Worm (Caenorhabditis elegans) whole organism, L4 larva: ENCODE measurements around the gene lron-10.

Source experiments
- F26F4.8 ChIP-seq: fragments of 200-800 bp; sonication (Bioruptor generic); conservative IDR thresholded peaks from 2 replicates; pipeline ENCODE4 v1.3.6; 2022; ENCODE audit warnings: missing genetic modification characterization, missing compliant biosample characterization
- F37D6.2 ChIP-seq: sonication (generic microtip); optimal IDR thresholded peaks from 2 replicates; lab custom pipeline; 2016; ENCODE audit warnings: mild to moderate bottlenecking, missing genetic modification characterization, missing compliant biosample characterization
- F44E2.7 ChIP-seq: fragments of 200-800 bp; sonication (Bioruptor generic); IDR thresholded peaks from 2 replicates; pipeline ENCODE4 v2.1.2; 2022; ENCODE audit warnings: missing genetic modification characterization, missing compliant biosample characterization
- T26A8.4 ChIP-seq: fragments of 200-800 bp; sonication (Bioruptor generic); IDR thresholded peaks from 2 replicates; pipeline ENCODE4 v1.3.6; 2022; ENCODE audit warnings: missing genetic modification characterization, missing compliant biosample characterization
- Y48G9A.11 ChIP-seq: fragments of 200-800 bp; sonication (Bioruptor generic); IDR thresholded peaks from 2 replicates; pipeline ENCODE4 v1.3.6; 2022; ENCODE audit warnings: missing genetic modification reagents, missing genetic modification characterization, missing compliant biosample characterization
- Y5F2A.4 ChIP-seq: fragments of 200-800 bp; sonication (Bioruptor generic); optimal IDR thresholded peaks from 2 replicates; lab custom pipeline; 2018; ENCODE audit warnings: mild to moderate bottlenecking, missing genetic modification characterization, missing compliant biosample characterization
- Y75B8A.6 ChIP-seq: fragments of 200-800 bp; sonication (Bioruptor generic); IDR thresholded peaks from 2 replicates; pipeline ENCODE4 v1.3.6; 2022; ENCODE audit warnings: missing genetic modification reagents, missing genetic modification characterization, missing compliant biosample characterization
- ZK337.2 ChIP-seq: fragments of 200-800 bp; sonication (Bioruptor generic); IDR thresholded peaks from 2 replicates; pipeline ENCODE4 v1.3.6; 2022; ENCODE audit warnings: missing genetic modification reagents, missing genetic modification characterization, missing compliant biosample characterization
- ZK546.5 ChIP-seq, 2 experiments: sonication (generic microtip); optimal IDR thresholded peaks; 2 replicates each; lab custom pipeline; 2017; ENCODE audit warnings: missing biosample characterization in 2 of 2, missing genetic modification characterization in 2 of 2
- aha-1 ChIP-seq: fragments of 150-350 bp; peaks from one replicate; lab custom pipeline; 2014; ENCODE audit warnings: missing biosample characterization, missing genetic modification characterization
- aly-2 ChIP-seq: sonication (generic microtip); optimal IDR thresholded peaks from 2 replicates; lab custom pipeline; 2018; ENCODE audit warnings: missing biosample characterization, missing genetic modification characterization
- arid-1 ChIP-seq: fragments of 200-800 bp; sonication (Bioruptor generic); conservative IDR thresholded peaks from 2 replicates; pipeline ENCODE4 v1.3.6; 2022; ENCODE audit warnings: missing genetic modification reagents, missing genetic modification characterization, missing compliant biosample characterization
- ceh-44 ChIP-seq: fragments of 200-800 bp; sonication (Bioruptor generic); IDR thresholded peaks from 2 replicates; pipeline ENCODE4 v1.3.6; 2022; ENCODE audit warnings: missing genetic modification reagents, missing genetic modification characterization, missing compliant biosample characterization
- ceh-62 ChIP-seq: sonication (generic microtip); optimal IDR thresholded peaks from 2 replicates; lab custom pipeline; 2017; ENCODE audit warnings: missing biosample characterization, missing genetic modification characterization
- ceh-82 ChIP-seq: sonication (generic microtip); optimal IDR thresholded peaks from 2 replicates; lab custom pipeline; 2017; ENCODE audit warnings: missing biosample characterization, missing genetic modification characterization
- ces-1 ChIP-seq: fragments of 150-350 bp; sonication (generic microtip); optimal IDR thresholded peaks from 4 replicates; lab custom pipeline; 2014; ENCODE audit warnings: missing biosample characterization, missing genetic modification reagents, missing genetic modification characterization
- dmd-9 ChIP-seq: fragments of 200-800 bp; sonication (Bioruptor generic); IDR thresholded peaks from 2 replicates; pipeline ENCODE4 v1.3.6; 2022; ENCODE audit warnings: missing genetic modification reagents, missing genetic modification characterization, missing compliant biosample characterization
- dpl-1 ChIP-seq: fragments of 150-350 bp; optimal IDR thresholded peaks from 2 replicates; lab custom pipeline; 2014; ENCODE audit warnings: missing biosample characterization, missing genetic modification reagents, missing genetic modification characterization
- duxl-1 ChIP-seq: sonication (generic microtip); optimal IDR thresholded peaks from 2 replicates; lab custom pipeline; 2016; ENCODE audit warnings: mild to moderate bottlenecking, missing genetic modification characterization, moderate library complexity, missing compliant biosample characterization; ENCODE audit not compliant: poor library complexity
- egl-43 ChIP-seq: fragments of 200-800 bp; sonication (Bioruptor generic); IDR thresholded peaks from 2 replicates; pipeline ENCODE4 v1.3.6; 2022; ENCODE audit warnings: missing genetic modification reagents, missing genetic modification characterization, missing compliant biosample characterization
- fos-1 ChIP-seq: fragments of 150-350 bp; optimal IDR thresholded peaks from 2 replicates; lab custom pipeline; 2014; ENCODE audit warnings: missing biosample characterization, missing genetic modification characterization
- hif-1 ChIP-seq, 2 experiments: sonication (generic microtip); optimal IDR thresholded peaks; 2 replicates each; lab custom pipeline; 2016 to 2017; ENCODE audit warnings: missing compliant biosample characterization in 2 of 2, missing genetic modification characterization in 2 of 2, missing genetic modification reagents in 2 of 2, missing genotype in 2 of 2, mild to moderate bottlenecking in 1 of 2
- hlh-11 ChIP-seq: fragments of 200-800 bp; sonication (Bioruptor generic); optimal IDR thresholded peaks from 2 replicates; lab custom pipeline; 2018; ENCODE audit warnings: mild to moderate bottlenecking, missing genetic modification characterization, missing compliant biosample characterization
- hmg-1.1 ChIP-seq: fragments of 200-800 bp; sonication (Bioruptor generic); IDR thresholded peaks from 2 replicates; pipeline ENCODE4 v1.3.6; 2022; ENCODE audit warnings: missing genetic modification reagents, missing genetic modification characterization, missing compliant biosample characterization
- lin-15B ChIP-seq: fragments of 150-350 bp; sonication (generic microtip); optimal IDR thresholded peaks from 3 replicates; lab custom pipeline; 2014; ENCODE audit warnings: missing biosample characterization, missing genetic modification characterization
- lin-29 ChIP-seq: fragments of 200-800 bp; sonication (Bioruptor generic); IDR thresholded peaks from 2 replicates; pipeline ENCODE4 v1.3.6; 2022; ENCODE audit warnings: missing genetic modification reagents, missing genetic modification characterization, missing compliant biosample characterization
- lin-38 ChIP-seq: fragments of 200-800 bp; sonication (Bioruptor generic); IDR thresholded peaks from 2 replicates; pipeline ENCODE4 v1.3.6; 2022; ENCODE audit warnings: missing genetic modification reagents, missing genetic modification characterization, missing compliant biosample characterization
- lin-39 ChIP-seq: fragments of 150-350 bp; optimal IDR thresholded peaks from 2 replicates; lab custom pipeline; 2014; ENCODE audit warnings: missing biosample characterization, missing genetic modification reagents, missing genetic modification characterization
- lsy-2 ChIP-seq, 2 experiments: fragments of 150-350 bp in 1 of 2; sonication (generic microtip) in 1 of 2; optimal IDR thresholded peaks; 2 replicates each; lab custom pipeline; 2014 to 2017; ENCODE audit warnings: missing biosample characterization in 2 of 2, missing genetic modification characterization in 2 of 2
- mdl-1 ChIP-seq, 2 experiments: fragments of 150-350 bp in 1 of 2; sonication (generic microtip) in 1 of 2; optimal IDR thresholded peaks; 2 replicates each; lab custom pipeline; 2014 to 2017; ENCODE audit warnings: missing biosample characterization in 2 of 2, missing genetic modification characterization in 2 of 2
- mdt-29 ChIP-seq: fragments of 200-800 bp; sonication (Bioruptor generic); IDR thresholded peaks from 2 replicates; pipeline ENCODE4 v1.3.6; 2022; ENCODE audit warnings: missing genetic modification reagents, missing genetic modification characterization, missing compliant biosample characterization
- mep-1 ChIP-seq: fragments of 150-350 bp; sonication (generic microtip); optimal IDR thresholded peaks from 3 replicates; lab custom pipeline; 2014; ENCODE audit warnings: missing biosample characterization, missing genetic modification characterization
- mes-2 ChIP-seq: sonication (generic microtip); optimal IDR thresholded peaks from 2 replicates; lab custom pipeline; 2016; ENCODE audit warnings: missing genotype, mild to moderate bottlenecking, missing genetic modification characterization, missing compliant biosample characterization; ENCODE audit not compliant: poor library complexity, severe bottlenecking
- mxl-3 ChIP-seq: fragments of 200-800 bp; sonication (Bioruptor generic); optimal IDR thresholded peaks from 2 replicates; lab custom pipeline; 2018; ENCODE audit warnings: mild to moderate bottlenecking, missing genetic modification characterization, missing compliant biosample characterization
- nhr-10 ChIP-seq: fragments of 150-350 bp; optimal IDR thresholded peaks from 2 replicates; lab custom pipeline; 2014; ENCODE audit warnings: missing biosample characterization, missing genetic modification characterization
- nhr-102 ChIP-seq: sonication (generic microtip); optimal IDR thresholded peaks from 2 replicates; lab custom pipeline; 2016; ENCODE audit warnings: mild to moderate bottlenecking, missing genetic modification characterization, moderate library complexity, missing compliant biosample characterization
- nhr-11 ChIP-seq: fragments of 150-350 bp; optimal IDR thresholded peaks from 2 replicates; lab custom pipeline; 2014; ENCODE audit warnings: missing biosample characterization, missing genetic modification characterization
- nhr-28 ChIP-seq: fragments of 150-350 bp; optimal IDR thresholded peaks from 2 replicates; lab custom pipeline; 2014; ENCODE audit warnings: missing biosample characterization, missing genetic modification characterization
- nhr-42 ChIP-seq: fragments of 200-800 bp; sonication (Bioruptor generic); IDR thresholded peaks from 2 replicates; pipeline ENCODE4 v1.3.6; 2022; ENCODE audit warnings: missing genetic modification characterization, missing compliant biosample characterization
- nhr-48 ChIP-seq: sonication (generic microtip); optimal IDR thresholded peaks from 2 replicates; lab custom pipeline; 2016; ENCODE audit warnings: mild to moderate bottlenecking, missing genetic modification characterization, missing compliant biosample characterization
- nhr-76 ChIP-seq: fragments of 150-350 bp; optimal IDR thresholded peaks from 2 replicates; lab custom pipeline; 2014; ENCODE audit warnings: missing biosample characterization, missing genetic modification characterization
- nhr-77 ChIP-seq: fragments of 150-350 bp; optimal IDR thresholded peaks from 2 replicates; lab custom pipeline; 2014; ENCODE audit warnings: missing biosample characterization, missing genetic modification characterization
- pha-4 ChIP-seq, 2 experiments: fragments of 150-350 bp in 1 of 2; fragments of 200-800 bp in 1 of 2; sonication (Bioruptor generic) in 1 of 2; IDR thresholded peaks in 1 of 2; optimal IDR thresholded peaks in 1 of 2; 2 replicates each; pipeline versions ENCODE4 v1.3.6 to Lab custom; 2014 to 2022; ENCODE audit warnings: missing genetic modification characterization in 2 of 2, missing genetic modification reagents in 2 of 2, missing biosample characterization in 1 of 2, missing compliant biosample characterization in 1 of 2
- pqm-1 ChIP-seq: sonication (generic microtip); optimal IDR thresholded peaks from 2 replicates; lab custom pipeline; 2017; ENCODE audit warnings: missing biosample characterization, missing genetic modification characterization
- rbr-2 ChIP-seq: sonication (generic microtip); optimal IDR thresholded peaks from 2 replicates; lab custom pipeline; 2016; ENCODE audit warnings: missing genotype, missing genetic modification characterization, missing compliant biosample characterization
- skn-1 ChIP-seq: fragments of 150-350 bp; optimal IDR thresholded peaks from 2 replicates; lab custom pipeline; 2014; ENCODE audit warnings: missing biosample characterization, missing genetic modification characterization
- snpc-1.2 ChIP-seq: fragments of 200-800 bp; sonication (Bioruptor generic); IDR thresholded peaks from 2 replicates; pipeline ENCODE4 v1.3.6; 2022; ENCODE audit warnings: missing genetic modification reagents, missing genetic modification characterization, missing compliant biosample characterization
- spr-1 ChIP-seq: sonication (generic microtip); optimal IDR thresholded peaks from 2 replicates; lab custom pipeline; 2016; ENCODE audit warnings: mild to moderate bottlenecking, missing genetic modification characterization, missing compliant biosample characterization
- vab-7 ChIP-seq: fragments of 200-800 bp; sonication (Bioruptor generic); IDR thresholded peaks from 2 replicates; pipeline ENCODE4 v1.3.6; 2022; ENCODE audit warnings: missing genetic modification reagents, missing genetic modification characterization, missing compliant biosample characterization
- ztf-7 ChIP-seq: fragments of 150-350 bp; optimal IDR thresholded peaks from 2 replicates; lab custom pipeline; 2014; ENCODE audit warnings: missing biosample characterization, missing genetic modification characterization

The lron-10 gene

ce11 chrIII:10599699-10600098 is 21.5 kb downstream of the lron-10 start (continued):
- TF ChIP-seq arid-1 (GFP tag; lab: Robert Waterston, UW) (peak; percentile 55; the same call in 1 of the 2 replicates), ces-1 (GFP tag; lab: Kevin White, UChicago) (no peak), hif-1 (tag; optimal IDR thresholded peaks at IDR 0.05; lab: Kevin White, UChicago) (peak in 1 of 2 experiments; percentile 44), Y48G9A.11 (GFP tag; lab: Robert Waterston, UW) (no peak), pqm-1 (tag; lab: Kevin White, UChicago) (no peak), nhr-77 (tag; lab: Kevin White, UChicago) (peak; percentile 14), Y75B8A.6 (no peak), nhr-102 (tag; lab: Kevin White, UChicago) (no peak), ceh-62 (tag; lab: Kevin White, UChicago) (no peak), ZK337.2 (GFP tag; lab: Robert Waterston, UW) (no peak), F44E2.7 (GFP tag; lab: Robert Waterston, UW) (no peak), mxl-3 (GFP tag; lab: Kevin White, UChicago) (no peak), mep-1 (tag; lab: Kevin White, UChicago) (peak; percentile 76), skn-1 (tag; lab: Kevin White, UChicago) (no peak), mes-2 (tag; lab: Kevin White, UChicago) (peak; percentile 78), hlh-11 (tag; lab: Kevin White, UChicago) (peak; percentile 94), lin-15B (no peak), rbr-2 (tag; lab: Kevin White, UChicago) (peak; percentile 54), lin-29 (GFP tag; lab: Robert Waterston, UW) (no peak), Y5F2A.4 (no peak), lin-39 (tag; lab: Kevin White, UChicago) (no peak), ztf-7 (tag; lab: Kevin White, UChicago) (peak; percentile 13), lsy-2 (tag; optimal IDR thresholded peaks at IDR 0.05; lab: Kevin White, UChicago) (peak in 1 of 2 experiments; percentile 81), T26A8.4 (peak; percentile 55; the same call in 1 of the 2 replicates), nhr-42 (GFP tag; lab: Robert Waterston, UW) (no peak), snpc-1.2 (no peak), fos-1 (tag; lab: Kevin White, UChicago) (no peak), lin-38 (GFP tag; lab: Robert Waterston, UW) (peak; percentile 62), hmg-1.1 (GFP tag; lab: Robert Waterston, UW) (peak; percentile 74), mdt-29 (GFP tag; lab: Robert Waterston, UW) (no peak), ZK546.5 (tag; optimal IDR thresholded peaks at IDR 0.05; lab: Kevin White, UChicago) (no peak), pha-4 (GFP tag; IDR thresholded peaks at IDR 0.05; lab: Robert Waterston, UW) (0 out of 2 replicates have a peak, but pooled peaks have one; percentile 52), pha-4 (tag; optimal IDR thresholded peaks at IDR 0.05; lab: Kevin White, UChicago) (peak; percentile 96), F26F4.8 (GFP tag; lab: Robert Waterston, UW) (no peak), aha-1 (tag; lab: Kevin White, UChicago) (peak; percentile 94), dmd-9 (GFP tag; lab: Robert Waterston, UW) (no peak), nhr-48 (tag; lab: Kevin White, UChicago) (no peak), vab-7 (GFP tag; lab: Robert Waterston, UW) (no peak), F37D6.2 (tag; lab: Kevin White, UChicago) (no peak), nhr-76 (tag; lab: Kevin White, UChicago) (no peak), ceh-82 (tag; lab: Kevin White, UChicago) (no peak), egl-43 (GFP tag; lab: Robert Waterston, UW) (no peak), ceh-44 (GFP tag; lab: Robert Waterston, UW) (no peak), nhr-28 (tag; lab: Kevin White, UChicago) (peak; percentile 80), duxl-1 (tag; lab: Kevin White, UChicago) (peak; percentile 31), nhr-11 (tag; lab: Kevin White, UChicago) (peak; percentile 40), nhr-10 (tag; lab: Kevin White, UChicago) (no peak), spr-1 (no peak), dpl-1 (GFP tag; lab: Kevin White, UChicago) (peak; percentile 70), mdl-1 (tag; optimal IDR thresholded peaks at IDR 0.05; lab: Kevin White, UChicago) (peak in 1 of 2 experiments; percentile 50), aly-2 (tag; lab: Kevin White, UChicago) (no peak)
- TF ChIP-seq, all 104 proteins: peak for 27
